Worm (Caenorhabditis elegans): ENCODE measurements around the gene cutl-12.

DNA sequence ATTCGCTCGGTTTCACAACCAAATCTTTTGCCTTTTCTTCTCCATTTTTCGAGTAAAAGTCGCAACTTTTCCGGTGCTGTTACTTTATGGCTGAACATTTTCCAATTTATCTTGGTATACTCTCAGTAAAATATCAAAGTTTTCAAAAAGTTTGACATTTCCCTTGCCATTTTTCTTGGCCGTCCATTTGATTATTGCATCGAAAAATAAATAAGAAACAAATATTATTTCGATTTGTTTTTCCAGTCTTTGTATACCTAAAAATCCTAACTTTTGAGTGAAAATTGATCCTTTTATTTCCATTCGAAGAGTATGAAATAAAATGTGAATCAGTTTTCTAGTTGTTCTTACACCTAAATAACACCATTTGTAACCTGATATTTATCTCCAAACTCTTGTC lies 12.2 kb upstream of the cutl-12 start:
- no peak for TF ChIP-seq nhr-237 (tag; optimal IDR thresholded peaks at IDR 0.05)
- no peak for TF ChIP-seq unc-39 (tag; optimal IDR thresholded peaks at IDR 0.05)
